Fruit fly (Drosophila melanogaster) whole organism, embryonic: Measurements from ENCODE around the gene CG5618.
A peak's percentile ranks its signal among the peaks of the same experiment; 100 is the strongest.

Experiments
- Asciz ChIP-seq: fragments of 200-800 bp; sonication (Bioruptor generic); optimal IDR thresholded peaks from 2 replicates; lab custom pipeline; 2017; ENCODE audit warnings: missing biosample characterization, mild to moderate bottlenecking, missing genetic modification characterization, missing genetic modification reagents
- Atf-2 ChIP-seq: fragments of 200-800 bp; sonication (Bioruptor generic); optimal IDR thresholded peaks from 2 replicates; lab custom pipeline; 2016; ENCODE audit warnings: missing biosample characterization, missing genetic modification characterization
- Blimp-1 ChIP-seq: fragments of 200-800 bp; sonication (Bioruptor generic); optimal IDR thresholded peaks from 3 replicates; lab custom pipeline; 2018; ENCODE audit warnings: missing biosample characterization, missing genetic modification characterization, mild to moderate bottlenecking, moderate library complexity, missing genetic modification reagents
- CG10543 ChIP-seq: fragments of 200-800 bp; sonication (Bioruptor generic); optimal IDR thresholded peaks from 3 replicates; lab custom pipeline; 2017; ENCODE audit warnings: missing biosample characterization, mild to moderate bottlenecking, missing genetic modification characterization, moderate library complexity
- CG11560 ChIP-seq: fragments of 200-800 bp; sonication (Bioruptor generic); IDR thresholded peaks from 3 replicates; pipeline ENCODE4 v1.3.6; 2022; ENCODE audit warnings: missing biosample characterization, missing genetic modification characterization
- CG12104 ChIP-seq: fragments of 200-800 bp; sonication (Bioruptor generic); optimal IDR thresholded peaks from 3 replicates; lab custom pipeline; 2016; ENCODE audit warnings: missing biosample characterization, missing genetic modification characterization
- CG13287 ChIP-seq: fragments of 200-800 bp; sonication (Bioruptor generic); IDR thresholded peaks from 2 replicates; pipeline ENCODE4 v1.3.6; 2022; ENCODE audit warnings: missing biosample characterization, missing genetic modification characterization; ENCODE audit not compliant: partially characterized antibody
- CG15479 ChIP-seq: fragments of 200-800 bp; sonication (Bioruptor generic); optimal IDR thresholded peaks from 3 replicates; lab custom pipeline; 2019; ENCODE audit warnings: missing biosample characterization, mild to moderate bottlenecking, missing genetic modification characterization, moderate library complexity
- CG15696 ChIP-seq: fragments of 200-800 bp; sonication (Bioruptor generic); optimal IDR thresholded peaks from 2 replicates; lab custom pipeline; 2019; ENCODE audit warnings: missing biosample characterization, mild to moderate bottlenecking, missing genetic modification characterization, moderate library complexity
- CG17359 ChIP-seq: fragments of 200-800 bp; sonication (Bioruptor generic); optimal IDR thresholded peaks from 3 replicates; lab custom pipeline; 2018; ENCODE audit warnings: missing biosample characterization, mild to moderate bottlenecking, missing genetic modification characterization, moderate library complexity
- CG18599 ChIP-seq: fragments of 200-800 bp; sonication (Bioruptor generic); optimal IDR thresholded peaks from 3 replicates; lab custom pipeline; 2017; ENCODE audit warnings: missing biosample characterization, missing genetic modification characterization, mild to moderate bottlenecking, moderate library complexity, missing genetic modification reagents
- CG2712 ChIP-seq: fragments of 200-800 bp; optimal IDR thresholded peaks from 3 replicates; lab custom pipeline; 2019; ENCODE audit warnings: missing biosample characterization, mild to moderate bottlenecking, missing genetic modification characterization, moderate library complexity
- CG31441 ChIP-seq: fragments of 200-800 bp; sonication (Bioruptor generic); IDR thresholded peaks from 2 replicates; pipeline ENCODE4 v1.3.6; 2022; ENCODE audit warnings: missing biosample characterization, missing genetic modification characterization
- CG32767 ChIP-seq: fragments of 200-800 bp; sonication (Bioruptor generic); IDR thresholded peaks from 2 replicates; pipeline ENCODE4 v1.3.6; 2022; ENCODE audit warnings: missing biosample characterization, missing genetic modification characterization
- CG3995 ChIP-seq: fragments of 200-800 bp; sonication (Bioruptor generic); optimal IDR thresholded peaks from 3 replicates; lab custom pipeline; 2016; ENCODE audit warnings: missing biosample characterization, missing genetic modification characterization
- CG4730 ChIP-seq: fragments of 200-800 bp; sonication (Bioruptor generic); IDR thresholded peaks from 2 replicates; pipeline ENCODE4 v1.3.6; 2022; ENCODE audit warnings: missing biosample characterization, missing genetic modification characterization
- CG6689 ChIP-seq: fragments of 200-800 bp; sonication (Bioruptor generic); IDR thresholded peaks from 2 replicates; pipeline ENCODE4 v1.3.6; 2022; ENCODE audit warnings: missing biosample characterization, missing genetic modification characterization
- CG8944 ChIP-seq: fragments of 200-800 bp; sonication (Bioruptor generic); optimal IDR thresholded peaks from 3 replicates; lab custom pipeline; 2016; ENCODE audit warnings: missing biosample characterization, missing genetic modification characterization
- Dfd ChIP-seq, 2 experiments: fragments of >200 bp; optimal IDR thresholded peaks; 2 replicates each; lab custom pipeline; 2017; ENCODE audit warnings: missing biosample characterization in 2 of 2, missing genetic modification characterization in 2 of 2
- Doc3 ChIP-seq: fragments of 200-800 bp; sonication (Bioruptor generic); IDR thresholded peaks from 3 replicates; pipeline ENCODE4 v1.3.6; 2022; ENCODE audit warnings: missing biosample characterization, missing genetic modification characterization; ENCODE audit not compliant: partially characterized antibody
- Dp ChIP-seq: fragments of 200-800 bp; sonication (Bioruptor generic); optimal IDR thresholded peaks from 2 replicates; lab custom pipeline; 2018; ENCODE audit warnings: missing biosample characterization, mild to moderate bottlenecking, missing genetic modification characterization, moderate library complexity
- Hmr ChIP-seq: fragments of 200-800 bp; sonication (Bioruptor generic); optimal IDR thresholded peaks from 3 replicates; lab custom pipeline; 2017; ENCODE audit warnings: mild to moderate bottlenecking, missing biosample characterization, missing genetic modification reagents, missing genetic modification characterization
- MBD-R2 ChIP-seq: fragments of 200-800 bp; sonication (Bioruptor generic); IDR thresholded peaks from 2 replicates; pipeline ENCODE4 v1.3.6; 2022; ENCODE audit warnings: missing biosample characterization, missing genetic modification characterization
- Mad ChIP-seq: fragments of 200-800 bp; sonication (Bioruptor generic); optimal IDR thresholded peaks from 2 replicates; lab custom pipeline; 2016; ENCODE audit warnings: missing biosample characterization, missing genetic modification characterization
- Max ChIP-seq: fragments of 200-800 bp; sonication (Bioruptor generic); optimal IDR thresholded peaks from 2 replicates; lab custom pipeline; 2016; ENCODE audit warnings: missing biosample characterization, mild to moderate bottlenecking, missing genetic modification characterization
- Ptx1 ChIP-seq: fragments of 200-800 bp; sonication (Bioruptor generic); IDR thresholded peaks from 2 replicates; pipeline ENCODE4 v1.3.6; 2022; ENCODE audit warnings: missing biosample characterization, missing genetic modification characterization
- Ravus ChIP-seq: fragments of 200-800 bp; sonication (Bioruptor generic); IDR thresholded peaks from 2 replicates; pipeline ENCODE4 v1.3.6; 2022; ENCODE audit warnings: missing biosample characterization, missing genetic modification characterization
- ara ChIP-seq: fragments of 200-800 bp; sonication (Bioruptor generic); IDR thresholded peaks from 2 replicates; pipeline ENCODE4 v1.3.6; 2022; ENCODE audit warnings: missing biosample characterization, missing genetic modification characterization
- bab2 ChIP-seq: fragments of 200-800 bp; sonication (Bioruptor generic); optimal IDR thresholded peaks from 2 replicates; lab custom pipeline; 2016; ENCODE audit warnings: missing biosample characterization, missing genetic modification characterization
- crp ChIP-seq, 2 experiments: fragments of 200-800 bp; sonication (Bioruptor generic); optimal IDR thresholded peaks; 2 replicates in 1 of 2; 3 replicates in 1 of 2; lab custom pipeline; 2017; ENCODE audit warnings: missing biosample characterization in 2 of 2, missing genetic modification characterization in 2 of 2, mild to moderate bottlenecking in 1 of 2, moderate library complexity in 1 of 2
- dati ChIP-seq: fragments of 200-800 bp; sonication (Bioruptor generic); IDR thresholded peaks from 2 replicates; pipeline ENCODE4 v1.3.6; 2022; ENCODE audit warnings: missing biosample characterization, missing genetic modification characterization
- en ChIP-seq: fragments of 200-800 bp; sonication (Bioruptor generic); optimal IDR thresholded peaks from 2 replicates; lab custom pipeline; 2016; ENCODE audit warnings: missing biosample characterization, missing genetic modification characterization
- grau ChIP-seq: fragments of 200-800 bp; optimal IDR thresholded peaks from 3 replicates; lab custom pipeline; 2019; ENCODE audit warnings: missing biosample characterization, mild to moderate bottlenecking, missing genetic modification characterization, moderate library complexity
- gt ChIP-seq: fragments of 200-800 bp; sonication (Bioruptor generic); IDR thresholded peaks from 2 replicates; pipeline ENCODE4 v1.3.6; 2022; ENCODE audit warnings: missing biosample characterization, missing genetic modification characterization
- hbn ChIP-seq: fragments of 200-800 bp; sonication (Bioruptor generic); IDR thresholded peaks from 2 replicates; pipeline ENCODE4 v1.3.6; 2022; ENCODE audit warnings: missing biosample characterization, missing genetic modification characterization; ENCODE audit not compliant: partially characterized antibody
- kay ChIP-seq: fragments of 200-800 bp; sonication (Bioruptor generic); optimal IDR thresholded peaks from 2 replicates; lab custom pipeline; 2016; ENCODE audit warnings: missing biosample characterization, missing genetic modification characterization
- org-1 ChIP-seq: fragments of 200-800 bp; sonication (Bioruptor generic); optimal IDR thresholded peaks from 2 replicates; lab custom pipeline; 2017; ENCODE audit warnings: missing biosample characterization, missing genetic modification characterization
- prd ChIP-seq, 3 experiments: fragments of >200 bp in 2 of 3; fragments of 200-800 bp in 1 of 3; sonication (Bioruptor generic) in 1 of 3; optimal IDR thresholded peaks in 2 of 3; IDR thresholded peaks in 1 of 3; 2 replicates in 2 of 3; 3 replicates in 1 of 3; pipeline versions ENCODE4 v1.3.6 to Lab custom; 2017 to 2022; ENCODE audit warnings: missing biosample characterization in 1 of 3, missing genetic modification characterization in 1 of 3
- sc ChIP-seq, 3 experiments: fragments of >200 bp in 2 of 3; fragments of 200-800 bp in 1 of 3; sonication (Bioruptor generic) in 1 of 3; optimal IDR thresholded peaks; 2 replicates in 2 of 3; 3 replicates in 1 of 3; lab custom pipeline; 2017; ENCODE audit warnings: mild to moderate bottlenecking in 1 of 3, missing biosample characterization in 1 of 3, missing genetic modification characterization in 1 of 3, missing genetic modification reagents in 1 of 3
- scrt ChIP-seq: fragments of 200-800 bp; sonication (Bioruptor generic); optimal IDR thresholded peaks from 2 replicates; lab custom pipeline; 2018; ENCODE audit warnings: missing biosample characterization, mild to moderate bottlenecking, missing genetic modification characterization, moderate library complexity
- sim ChIP-seq: fragments of 200-800 bp; sonication (Bioruptor generic); IDR thresholded peaks from 2 replicates; pipeline ENCODE4 v1.3.6; 2022; ENCODE audit warnings: missing biosample characterization, missing genetic modification characterization
- slp2 ChIP-seq: fragments of 200-800 bp; sonication (Bioruptor generic); optimal IDR thresholded peaks from 2 replicates; lab custom pipeline; 2016; ENCODE audit warnings: missing biosample characterization, missing genetic modification characterization
- tgo ChIP-seq: fragments of 200-800 bp; sonication (Bioruptor generic); IDR thresholded peaks from 3 replicates; pipeline ENCODE4 v1.3.6; 2022; ENCODE audit warnings: missing biosample characterization, missing genetic modification characterization
- tin ChIP-seq: fragments of 200-800 bp; sonication (Bioruptor generic); optimal IDR thresholded peaks from 3 replicates; lab custom pipeline; 2016; ENCODE audit warnings: missing biosample characterization, missing genetic modification characterization
- tup ChIP-seq: fragments of 200-800 bp; sonication (Bioruptor generic); optimal IDR thresholded peaks from 2 replicates; lab custom pipeline; 2016; ENCODE audit warnings: missing biosample characterization, mild to moderate bottlenecking, missing genetic modification characterization, moderate library complexity
- wdn ChIP-seq: fragments of 200-800 bp; sonication (Bioruptor generic); IDR thresholded peaks from 2 replicates; pipeline ENCODE4 v1.3.6; 2022; ENCODE audit warnings: missing biosample characterization, missing genetic modification characterization
- zen2 ChIP-seq: fragments of 200-800 bp; sonication (Bioruptor generic); IDR thresholded peaks from 3 replicates; pipeline ENCODE4 v1.3.6; 2022; ENCODE audit warnings: missing biosample characterization, missing genetic modification characterization; ENCODE audit not compliant: partially characterized antibody

The CG5618 gene

DNA sequence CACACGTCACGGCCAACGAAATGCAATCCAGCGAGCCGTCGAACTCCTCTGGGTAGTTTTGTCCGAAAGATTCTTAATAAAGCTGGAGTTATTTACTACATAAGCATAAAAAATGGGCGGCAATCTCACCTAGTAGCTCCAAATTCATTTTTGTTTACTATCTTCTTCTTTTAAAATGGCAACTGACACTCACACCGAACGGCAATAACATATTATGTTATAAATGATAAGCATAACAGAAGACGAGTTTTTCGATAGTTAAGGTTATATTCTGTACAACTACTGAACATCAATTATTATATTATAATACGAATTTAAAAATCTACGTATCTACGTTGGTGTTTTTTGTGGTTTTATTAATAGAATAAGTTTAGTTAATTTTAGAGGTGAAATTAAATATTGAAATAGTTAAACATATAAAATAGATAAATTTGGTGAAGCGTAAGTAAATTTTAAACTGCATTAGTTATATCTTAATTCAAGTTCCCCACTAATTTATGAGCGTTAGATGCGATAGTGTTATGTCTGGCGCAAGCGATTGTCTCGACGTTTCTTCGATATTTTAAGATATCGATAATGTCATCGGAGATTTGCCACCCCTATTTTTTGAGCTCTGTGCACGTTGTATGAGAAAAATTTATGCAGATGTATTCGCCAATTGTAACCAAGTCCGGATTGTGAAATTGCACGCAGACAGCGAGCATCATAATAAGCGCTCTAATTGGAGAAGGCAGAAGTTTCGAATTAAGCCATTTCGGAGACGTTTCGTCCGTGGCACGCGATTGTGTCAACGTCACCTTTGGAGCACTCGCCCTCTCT lies 5.3 kb upstream of the CG5618 start, which contains the start of the genes Rbbp5 and eRF1 (continued):
- no peak for TF ChIP-seq prd (optimal IDR thresholded peaks at IDR 0.05; lab: Kevin White, UChicago)
- TF ChIP-seq prd (GFP tag; IDR thresholded peaks at IDR 0.05; lab: Robert Waterston, UW): peak; percentile 88
- peak; percentile 79 for TF ChIP-seq tgo
- TF ChIP-seq dati (GFP tag; lab: Robert Waterston, UW): no peak
- peak; percentile 86 for TF ChIP-seq CG13287 (GFP tag; lab: Robert Waterston, UW)
- TF ChIP-seq CG2712: peak; percentile 85
- TF ChIP-seq Dfd (GFP tag; optimal IDR thresholded peaks at IDR 0.05; lab: Kevin White, UChicago): no peak
- TF ChIP-seq wdn (GFP tag; lab: Robert Waterston, UW): peak; percentile 66
- peak; percentile 27 for TF ChIP-seq slp2 (GFP tag; lab: Kevin White, UChicago)
- TF ChIP-seq gt (GFP tag; lab: Robert Waterston, UW): peak; percentile 19; the same call in 1 of the 2 replicates
- TF ChIP-seq hbn (GFP tag; lab: Robert Waterston, UW): peak; percentile 79
- peak; percentile 54 for TF ChIP-seq Mad
- TF ChIP-seq Doc3: peak; percentile 74
- TF ChIP-seq CG4730 (GFP tag; lab: Robert Waterston, UW): peak; percentile 75
- peak; percentile 80; the same call in 1 of the 2 replicates for TF ChIP-seq CG31441 (GFP tag; lab: Robert Waterston, UW)
- TF ChIP-seq CG18599 (GFP tag; lab: Kevin White, UChicago): no peak
- TF ChIP-seq CG15696 (tag; lab: Kevin White, UChicago): peak; percentile 80
- peak; percentile 28 for TF ChIP-seq Atf-2 (GFP tag; lab: Kevin White, UChicago)
- TF ChIP-seq en (GFP tag; lab: Kevin White, UChicago): no peak
- TF ChIP-seq CG17359 (tag; lab: Kevin White, UChicago): peak; percentile 69
- TF ChIP-seq CG11560 (tag; lab: Robert Waterston, UW): peak; percentile 39; the same call in 1 of the 3 replicates
- TF ChIP-seq CG8944 (GFP tag; lab: Kevin White, UChicago): peak; percentile 41
- peak; percentile 81 for TF ChIP-seq Ptx1 (GFP tag; lab: Robert Waterston, UW)
- peak; percentile 2 for TF ChIP-seq Dp (GFP tag; lab: Kevin White, UChicago)
- peak; percentile 86 for TF ChIP-seq Max (GFP tag; lab: Kevin White, UChicago)
- peak; percentile 40 for TF ChIP-seq Ravus (GFP tag; lab: Robert Waterston, UW)
- peak; percentile 25 for TF ChIP-seq CG3995
- peak in 1 of 2 experiments; percentile 17 for TF ChIP-seq crp (GFP tag; optimal IDR thresholded peaks at IDR 0.05; lab: Kevin White, UChicago)
- peak; percentile 70 for TF ChIP-seq MBD-R2 (GFP tag; lab: Robert Waterston, UW)
- peak; percentile 60 for TF ChIP-seq CG12104 (GFP tag; lab: Kevin White, UChicago)
- TF ChIP-seq tin (GFP tag; lab: Kevin White, UChicago): peak; percentile 82
- TF ChIP-seq Asciz (GFP tag; lab: Kevin White, UChicago): no peak
- peak; percentile 81 for TF ChIP-seq grau (tag; lab: Kevin White, UChicago)
- TF ChIP-seq org-1: no peak
- peak; percentile 80 for TF ChIP-seq zen2 (GFP tag; lab: Robert Waterston, UW)
- peak; percentile 74 for TF ChIP-seq CG15479 (GFP tag; lab: Kevin White, UChicago)
- peak; percentile 81 for TF ChIP-seq CG6689 (GFP tag; lab: Robert Waterston, UW)
- TF ChIP-seq Hmr (GFP tag; lab: Kevin White, UChicago): peak; percentile 71
- TF ChIP-seq CG10543 (GFP tag; lab: Kevin White, UChicago): peak; percentile 68
- TF ChIP-seq CG32767: no peak
- TF ChIP-seq bab2 (GFP tag; lab: Kevin White, UChicago): peak; percentile 60
- TF ChIP-seq Blimp-1 (GFP tag; lab: Kevin White, UChicago): no peak
- TF ChIP-seq sc (optimal IDR thresholded peaks at IDR 0.05; lab: Kevin White, UChicago): no peak
- peak; percentile 7 for TF ChIP-seq sc (GFP tag; optimal IDR thresholded peaks at IDR 0.05; lab: Kevin White, UChicago)
- peak; percentile 69 for TF ChIP-seq ara
- peak; percentile 51 for TF ChIP-seq kay (GFP tag; lab: Kevin White, UChicago)
- no peak for TF ChIP-seq tup (GFP tag; lab: Kevin White, UChicago)
- no peak for TF ChIP-seq sim (GFP tag; lab: Robert Waterston, UW)
- no peak for TF ChIP-seq scrt (GFP tag; lab: Kevin White, UChicago)
